Fruit fly (Drosophila melanogaster) whole organism, pupa: ENCODE data around the gene CG32110.

ENCODE experiments used
- CG14655 ChIP-seq: fragments of 200-800 bp; sonication (Bioruptor generic); optimal IDR thresholded peaks from 3 replicates; lab custom pipeline; 2017; ENCODE audit warnings: mild to moderate bottlenecking, missing biosample characterization, missing genetic modification reagents, missing genetic modification characterization
- Ets98B ChIP-seq: fragments of 200-800 bp; sonication (Bioruptor generic); IDR thresholded peaks from 2 replicates; pipeline ENCODE4 v1.3.6; 2022; ENCODE audit warnings: missing biosample characterization, missing genetic modification characterization
- Pif1B ChIP-seq: fragments of 200-800 bp; sonication (Bioruptor generic); optimal IDR thresholded peaks from 3 replicates; lab custom pipeline; 2016; ENCODE audit warnings: missing biosample characterization, missing genetic modification characterization

DNA sequence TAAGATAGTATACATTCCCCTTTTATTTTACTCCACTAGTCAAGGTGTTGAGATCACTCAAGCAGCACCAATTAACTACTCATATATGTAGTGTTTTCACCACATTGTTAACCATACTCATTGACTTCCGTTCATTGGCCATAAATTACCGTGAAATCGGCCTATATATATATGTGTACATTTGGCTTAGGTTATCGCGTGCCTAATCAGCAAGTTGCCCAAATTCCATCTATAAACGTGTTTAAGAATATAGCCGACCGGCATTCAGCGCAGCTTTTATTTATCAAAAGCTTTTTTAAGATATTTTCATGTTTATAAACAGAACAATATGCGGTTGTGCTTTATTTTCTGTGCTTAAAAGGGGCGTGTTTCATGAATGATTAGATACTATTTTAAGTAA is 20.0 kb downstream of the CG32110 start:
- TF ChIP-seq Ets98B (GFP tag; lab: Robert Waterston, UW) (no peak), Pif1B (GFP tag; lab: Kevin White, UChicago) (no peak), CG14655 (GFP tag; lab: Kevin White, UChicago) (no peak)
